Fruit fly (Drosophila melanogaster) whole organism, embryonic: ENCODE measurements around the gene CG9682.

Source experiments
- ATbp ChIP-seq: fragments of 200-800 bp; sonication (Bioruptor generic); optimal IDR thresholded peaks from 2 replicates; lab custom pipeline; 2017; ENCODE audit warnings: missing biosample characterization, mild to moderate bottlenecking, missing genetic modification characterization, missing genetic modification reagents
- Aef1 ChIP-seq: fragments of 200-800 bp; sonication (Bioruptor generic); IDR thresholded peaks from 3 replicates; pipeline ENCODE4 v1.3.6; 2022; ENCODE audit warnings: missing biosample characterization, missing genetic modification characterization
- CG10431 ChIP-seq: fragments of 200-800 bp; sonication (Bioruptor generic); optimal IDR thresholded peaks from 3 replicates; lab custom pipeline; 2018; ENCODE audit warnings: missing biosample characterization, mild to moderate bottlenecking, missing genetic modification characterization
- CG10979 ChIP-seq: fragments of 200-800 bp; sonication (Bioruptor generic); optimal IDR thresholded peaks from 2 replicates; lab custom pipeline; 2018; ENCODE audit warnings: missing biosample characterization, mild to moderate bottlenecking, missing genetic modification characterization, moderate library complexity
- CG12942 ChIP-seq: fragments of 200-800 bp; sonication (Bioruptor generic); optimal IDR thresholded peaks from 3 replicates; lab custom pipeline; 2016; ENCODE audit warnings: missing biosample characterization, missing genetic modification characterization
- CG13123 ChIP-seq: fragments of 200-800 bp; sonication (Bioruptor generic); optimal IDR thresholded peaks from 2 replicates; lab custom pipeline; 2016; ENCODE audit warnings: missing biosample characterization, missing genetic modification characterization
- CG13287 ChIP-seq: fragments of 200-800 bp; sonication (Bioruptor generic); IDR thresholded peaks from 2 replicates; pipeline ENCODE4 v1.3.6; 2022; ENCODE audit warnings: missing biosample characterization, missing genetic modification characterization; ENCODE audit not compliant: partially characterized antibody
- CG1529 ChIP-seq: fragments of 200-800 bp; sonication (Bioruptor generic); optimal IDR thresholded peaks from 3 replicates; lab custom pipeline; 2018; ENCODE audit warnings: missing biosample characterization, missing genetic modification characterization
- CG1603 ChIP-seq: fragments of 200-800 bp; sonication (Bioruptor generic); optimal IDR thresholded peaks from 2 replicates; lab custom pipeline; 2019; ENCODE audit warnings: missing biosample characterization, mild to moderate bottlenecking, missing genetic modification characterization, moderate library complexity
- CG17359 ChIP-seq: fragments of 200-800 bp; sonication (Bioruptor generic); optimal IDR thresholded peaks from 3 replicates; lab custom pipeline; 2018; ENCODE audit warnings: missing biosample characterization, mild to moderate bottlenecking, missing genetic modification characterization, moderate library complexity
- CG33557 ChIP-seq: fragments of 200-800 bp; sonication (Bioruptor generic); optimal IDR thresholded peaks from 2 replicates; lab custom pipeline; 2019; ENCODE audit warnings: missing biosample characterization, mild to moderate bottlenecking, missing genetic modification characterization, moderate library complexity
- CG4328 ChIP-seq: fragments of 200-800 bp; sonication (Bioruptor generic); optimal IDR thresholded peaks from 3 replicates; lab custom pipeline; 2017; ENCODE audit warnings: missing biosample characterization, missing genetic modification reagents, missing genetic modification characterization
- CG6689 ChIP-seq: fragments of 200-800 bp; sonication (Bioruptor generic); IDR thresholded peaks from 2 replicates; pipeline ENCODE4 v1.3.6; 2022; ENCODE audit warnings: missing biosample characterization, missing genetic modification characterization
- CG7963 ChIP-seq: fragments of 200-800 bp; sonication (Bioruptor generic); IDR thresholded peaks from 3 replicates; pipeline ENCODE4 v1.3.6; 2022; ENCODE audit warnings: missing biosample characterization, missing genetic modification characterization; ENCODE audit not compliant: partially characterized antibody
- CG9817 ChIP-seq: fragments of 200-800 bp; sonication (Bioruptor generic); optimal IDR thresholded peaks from 2 replicates; lab custom pipeline; 2018; ENCODE audit warnings: missing biosample characterization, mild to moderate bottlenecking, missing genetic modification characterization, moderate library complexity
- Dbx ChIP-seq: fragments of 200-800 bp; sonication (Bioruptor generic); IDR thresholded peaks from 3 replicates; pipeline ENCODE4 v1.3.6; 2022; ENCODE audit warnings: missing biosample characterization, missing genetic modification characterization
- Deaf1 ChIP-seq: fragments of 200-800 bp; optimal IDR thresholded peaks from 3 replicates; lab custom pipeline; 2019; ENCODE audit warnings: missing biosample characterization, mild to moderate bottlenecking, missing genetic modification characterization, moderate library complexity
- ERR ChIP-seq: fragments of 200-800 bp; sonication (Bioruptor generic); optimal IDR thresholded peaks from 2 replicates; lab custom pipeline; 2016; ENCODE audit warnings: missing biosample characterization, missing genetic modification characterization
- Eip74EF ChIP-seq, 2 experiments: fragments of 200-800 bp in 1 of 2; fragments of >200 bp in 1 of 2; sonication (Bioruptor generic) in 1 of 2; optimal IDR thresholded peaks; 2 replicates each; lab custom pipeline; 2017 to 2019; ENCODE audit warnings: missing biosample characterization in 2 of 2, missing genetic modification characterization in 2 of 2, mild to moderate bottlenecking in 1 of 2, moderate library complexity in 1 of 2
- Hr78 ChIP-seq, 2 experiments: fragments of 200-800 bp in 1 of 2; fragments of >200 bp in 1 of 2; sonication (Bioruptor generic) in 1 of 2; optimal IDR thresholded peaks; 2 replicates each; lab custom pipeline; 2017 to 2019; ENCODE audit warnings: missing biosample characterization in 2 of 2, missing genetic modification characterization in 2 of 2, mild to moderate bottlenecking in 1 of 2, moderate library complexity in 1 of 2
- Lhr ChIP-seq: fragments of 200-800 bp; sonication (Bioruptor generic); optimal IDR thresholded peaks from 3 replicates; lab custom pipeline; 2017; ENCODE audit warnings: mild to moderate bottlenecking, missing biosample characterization, missing genetic modification reagents, missing genetic modification characterization
- Pdp1 ChIP-seq, 2 experiments: fragments of 200-800 bp; sonication (Bioruptor generic); optimal IDR thresholded peaks; 3 replicates each; lab custom pipeline; 2016; ENCODE audit warnings: missing biosample characterization in 2 of 2, missing genetic modification characterization in 2 of 2, mild to moderate bottlenecking in 1 of 2, moderate library complexity in 1 of 2
- Rfx ChIP-seq: fragments of 200-800 bp; sonication (Bioruptor generic); IDR thresholded peaks from 2 replicates; pipeline ENCODE4 v1.3.6; 2022; ENCODE audit warnings: missing biosample characterization, missing genetic modification characterization
- abd-A ChIP-seq: fragments of 200-800 bp; sonication (Bioruptor generic); optimal IDR thresholded peaks from 3 replicates; lab custom pipeline; 2019; ENCODE audit warnings: missing biosample characterization, mild to moderate bottlenecking, missing genetic modification characterization, moderate library complexity
- ara ChIP-seq: fragments of 200-800 bp; sonication (Bioruptor generic); IDR thresholded peaks from 2 replicates; pipeline ENCODE4 v1.3.6; 2022; ENCODE audit warnings: missing biosample characterization, missing genetic modification characterization
- ash1 ChIP-seq: fragments of 200-800 bp; sonication (Bioruptor generic); optimal IDR thresholded peaks from 2 replicates; lab custom pipeline; 2018; ENCODE audit warnings: missing biosample characterization, mild to moderate bottlenecking, missing genetic modification characterization
- ato ChIP-seq: fragments of 200-800 bp; sonication (Bioruptor generic); IDR thresholded peaks from 2 replicates; pipeline ENCODE4 v1.3.6; 2022; ENCODE audit warnings: missing biosample characterization, missing genetic modification characterization; ENCODE audit not compliant: partially characterized antibody
- bab2 ChIP-seq: fragments of 200-800 bp; sonication (Bioruptor generic); optimal IDR thresholded peaks from 2 replicates; lab custom pipeline; 2016; ENCODE audit warnings: missing biosample characterization, missing genetic modification characterization
- bigmax ChIP-seq: fragments of 200-800 bp; sonication (Bioruptor generic); optimal IDR thresholded peaks from 2 replicates; lab custom pipeline; 2018; ENCODE audit warnings: missing biosample characterization, mild to moderate bottlenecking, missing genetic modification characterization
- btn ChIP-seq: fragments of 200-800 bp; sonication (Bioruptor generic); optimal IDR thresholded peaks from 2 replicates; lab custom pipeline; 2016; ENCODE audit warnings: missing biosample characterization, missing genetic modification characterization
- da ChIP-seq: fragments of 200-800 bp; sonication (Bioruptor generic); optimal IDR thresholded peaks from 2 replicates; lab custom pipeline; 2016; ENCODE audit warnings: missing biosample characterization, missing genetic modification characterization
- emc ChIP-seq: fragments of 200-800 bp; sonication (Bioruptor generic); optimal IDR thresholded peaks from 2 replicates; lab custom pipeline; 2016; ENCODE audit warnings: missing biosample characterization, missing genetic modification characterization
- eve ChIP-seq, 2 experiments: fragments of >200 bp; optimal IDR thresholded peaks; 2 replicates each; lab custom pipeline; 2017; ENCODE audit warnings: missing biosample characterization in 2 of 2, missing genetic modification characterization in 2 of 2
- ewg ChIP-seq: fragments of 200-800 bp; sonication (Bioruptor generic); optimal IDR thresholded peaks from 3 replicates; lab custom pipeline; 2017; ENCODE audit warnings: mild to moderate bottlenecking, missing biosample characterization, missing genetic modification reagents, missing genetic modification characterization
- eyg ChIP-seq: fragments of 200-800 bp; sonication (Bioruptor generic); optimal IDR thresholded peaks from 3 replicates; lab custom pipeline; 2016; ENCODE audit warnings: missing biosample characterization, missing genetic modification characterization
- klu ChIP-seq: fragments of 200-800 bp; sonication (Bioruptor generic); IDR thresholded peaks from 2 replicates; pipeline ENCODE4 v1.3.6; 2022; ENCODE audit warnings: missing biosample characterization, missing genetic modification characterization
- peb ChIP-seq: fragments of 200-800 bp; sonication (Bioruptor generic); IDR thresholded peaks from 2 replicates; pipeline ENCODE4 v1.3.6; 2022; ENCODE audit warnings: missing biosample characterization, missing genetic modification characterization
- psq ChIP-seq: fragments of 200-800 bp; sonication (Bioruptor generic); optimal IDR thresholded peaks from 2 replicates; lab custom pipeline; 2017; ENCODE audit warnings: missing biosample characterization, missing genetic modification characterization
- repo ChIP-seq: fragments of 200-800 bp; sonication (Bioruptor generic); optimal IDR thresholded peaks from 2 replicates; lab custom pipeline; 2016; ENCODE audit warnings: missing biosample characterization, missing genetic modification characterization
- rib ChIP-seq: fragments of 200-800 bp; sonication (Bioruptor generic); IDR thresholded peaks from 2 replicates; pipeline ENCODE4 v1.3.6; 2022; ENCODE audit warnings: missing biosample characterization, missing genetic modification characterization
- sim ChIP-seq: fragments of 200-800 bp; sonication (Bioruptor generic); IDR thresholded peaks from 2 replicates; pipeline ENCODE4 v1.3.6; 2022; ENCODE audit warnings: missing biosample characterization, missing genetic modification characterization
- ssp ChIP-seq: fragments of 200-800 bp; sonication (Bioruptor generic); IDR thresholded peaks from 2 replicates; pipeline ENCODE4 v1.3.6; 2022; ENCODE audit warnings: missing biosample characterization, missing genetic modification characterization
- sug ChIP-seq: fragments of 200-800 bp; optimal IDR thresholded peaks from 2 replicates; lab custom pipeline; 2019; ENCODE audit warnings: missing biosample characterization, mild to moderate bottlenecking, missing genetic modification characterization, moderate library complexity
- tap ChIP-seq: fragments of 200-800 bp; optimal IDR thresholded peaks from 3 replicates; lab custom pipeline; 2019; ENCODE audit warnings: missing biosample characterization, mild to moderate bottlenecking, missing genetic modification characterization, moderate library complexity
- trem ChIP-seq: fragments of 200-800 bp; optimal IDR thresholded peaks from 3 replicates; lab custom pipeline; 2019; ENCODE audit warnings: missing biosample characterization, mild to moderate bottlenecking, missing genetic modification characterization, moderate library complexity
- unc-4 ChIP-seq: fragments of 200-800 bp; sonication (Bioruptor generic); IDR thresholded peaks from 2 replicates; pipeline ENCODE4 v1.3.6; 2022; ENCODE audit warnings: missing biosample characterization, missing genetic modification characterization; ENCODE audit not compliant: partially characterized antibody
- vvl ChIP-seq: fragments of 200-800 bp; sonication (Bioruptor generic); IDR thresholded peaks from 2 replicates; pipeline ENCODE4 v1.3.6; 2022; ENCODE audit warnings: missing biosample characterization, missing genetic modification characterization
- wdn ChIP-seq: fragments of 200-800 bp; sonication (Bioruptor generic); IDR thresholded peaks from 2 replicates; pipeline ENCODE4 v1.3.6; 2022; ENCODE audit warnings: missing biosample characterization, missing genetic modification characterization
- yki ChIP-seq: fragments of >200 bp; optimal IDR thresholded peaks from 3 replicates; lab custom pipeline; 2018
- zfh1 ChIP-seq: fragments of 200-800 bp; sonication (Bioruptor generic); IDR thresholded peaks from 3 replicates; pipeline ENCODE4 v1.3.6; 2022; ENCODE audit warnings: missing biosample characterization, missing genetic modification characterization
- zfh2 ChIP-seq: fragments of 200-800 bp; sonication (Bioruptor generic); optimal IDR thresholded peaks from 2 replicates; lab custom pipeline; 2016; ENCODE audit warnings: missing biosample characterization, missing genetic modification characterization

Gene CG9682

dm6 chr3R:30243262-30243815 lies 7.4 kb upstream of the CG9682 start, which contains the start of gene CG9737 (continued):
- TF ChIP-seq CG7963 (GFP tag; lab: Robert Waterston, UW) (no peak), btn (no peak), Hr78 (GFP tag; optimal IDR thresholded peaks at IDR 0.05; lab: Kevin White, UChicago) (peak in 1 of 2 experiments; percentile 73), Dbx (GFP tag; lab: Robert Waterston, UW) (no peak), CG10979 (tag; lab: Kevin White, UChicago) (no peak), Pdp1 (GFP tag; optimal IDR thresholded peaks at IDR 0.05; lab: Kevin White, UChicago) (peak in 1 of 2 experiments; percentile 97), da (GFP tag; lab: Kevin White, UChicago) (no peak), repo (GFP tag; lab: Kevin White, UChicago) (no peak), tap (tag; lab: Kevin White, UChicago) (no peak), CG1529 (GFP tag; lab: Kevin White, UChicago) (no peak), Rfx (GFP tag; lab: Robert Waterston, UW) (no peak), ERR (GFP tag; lab: Kevin White, UChicago) (no peak), klu (GFP tag; lab: Robert Waterston, UW) (no peak), Eip74EF (GFP tag; optimal IDR thresholded peaks at IDR 0.05; lab: Kevin White, UChicago) (peak in 1 of 2 experiments; percentile 81), wdn (GFP tag; lab: Robert Waterston, UW) (no peak), CG9817 (tag; lab: Kevin White, UChicago) (no peak), CG12942 (GFP tag; lab: Kevin White, UChicago) (no peak), CG13123 (no peak), CG4328 (GFP tag; lab: Kevin White, UChicago) (no peak), Deaf1 (tag; lab: Kevin White, UChicago) (peak; percentile 92), zfh1 (GFP tag; lab: Robert Waterston, UW) (no peak), sim (GFP tag; lab: Robert Waterston, UW) (no peak), CG1603 (no peak), Lhr (GFP tag; lab: Kevin White, UChicago) (no peak), ATbp (no peak), CG6689 (GFP tag; lab: Robert Waterston, UW) (no peak), yki (lab: Kevin White, UChicago) (no peak), CG17359 (tag; lab: Kevin White, UChicago) (no peak), vvl (no peak), abd-A (peak; percentile 38), ato (no peak), peb (no peak), CG33557 (peak; percentile 46), CG10431 (peak; percentile 59), trem (no peak), bigmax (no peak), CG13287 (peak; percentile 34; the same call in 1 of the 2 replicates), rib (GFP tag; lab: Robert Waterston, UW) (no peak), ssp (no peak), zfh2 (no peak), emc (GFP tag; lab: Kevin White, UChicago) (no peak), Aef1 (no peak), unc-4 (GFP tag; lab: Robert Waterston, UW) (0 out of 2 replicates have a peak, but pooled peaks have one; percentile 21), ash1 (GFP tag; lab: Kevin White, UChicago) (no peak), psq (GFP tag; lab: Kevin White, UChicago) (no peak), bab2 (GFP tag; lab: Kevin White, UChicago) (no peak), eyg (GFP tag; lab: Kevin White, UChicago) (no peak), eve (GFP tag; optimal IDR thresholded peaks at IDR 0.05; lab: Kevin White, UChicago) (no peak), ewg (GFP tag; lab: Kevin White, UChicago) (no peak), sug (tag; lab: Kevin White, UChicago) (no peak), ara (GFP tag; lab: Robert Waterston, UW) (no peak)
